Worm (Caenorhabditis elegans) whole organism, L4 larva: Measurements from ENCODE around the gene F47G3.1.

Experiments
- F26F4.8 ChIP-seq: fragments of 200-800 bp; sonication (Bioruptor generic); conservative IDR thresholded peaks from 2 replicates; pipeline ENCODE4 v1.3.6; 2022; ENCODE audit warnings: missing genetic modification characterization, missing compliant biosample characterization
- F44E2.7 ChIP-seq: fragments of 200-800 bp; sonication (Bioruptor generic); IDR thresholded peaks from 2 replicates; pipeline ENCODE4 v2.1.2; 2022; ENCODE audit warnings: missing genetic modification characterization, missing compliant biosample characterization
- T20F7.1 ChIP-seq: fragments of 200-800 bp; sonication (Bioruptor generic); optimal IDR thresholded peaks from 2 replicates; lab custom pipeline; 2018; ENCODE audit warnings: mild to moderate bottlenecking, missing genetic modification characterization, missing compliant biosample characterization
- T26A8.4 ChIP-seq: fragments of 200-800 bp; sonication (Bioruptor generic); IDR thresholded peaks from 2 replicates; pipeline ENCODE4 v1.3.6; 2022; ENCODE audit warnings: missing genetic modification characterization, missing compliant biosample characterization
- Y105C5A.15 ChIP-seq: fragments of 200-800 bp; sonication (Bioruptor generic); IDR thresholded peaks from 2 replicates; pipeline ENCODE4 v1.3.6; 2022; ENCODE audit warnings: missing genetic modification characterization, missing compliant biosample characterization
- Y75B8A.6 ChIP-seq: fragments of 200-800 bp; sonication (Bioruptor generic); IDR thresholded peaks from 2 replicates; pipeline ENCODE4 v1.3.6; 2022; ENCODE audit warnings: missing genetic modification reagents, missing genetic modification characterization, missing compliant biosample characterization
- ZK337.2 ChIP-seq: fragments of 200-800 bp; sonication (Bioruptor generic); IDR thresholded peaks from 2 replicates; pipeline ENCODE4 v1.3.6; 2022; ENCODE audit warnings: missing genetic modification reagents, missing genetic modification characterization, missing compliant biosample characterization
- aha-1 ChIP-seq: fragments of 150-350 bp; peaks from one replicate; lab custom pipeline; 2014; ENCODE audit warnings: missing biosample characterization, missing genetic modification characterization
- aly-2 ChIP-seq: sonication (generic microtip); optimal IDR thresholded peaks from 2 replicates; lab custom pipeline; 2018; ENCODE audit warnings: missing biosample characterization, missing genetic modification characterization
- arid-1 ChIP-seq: fragments of 200-800 bp; sonication (Bioruptor generic); conservative IDR thresholded peaks from 2 replicates; pipeline ENCODE4 v1.3.6; 2022; ENCODE audit warnings: missing genetic modification reagents, missing genetic modification characterization, missing compliant biosample characterization
- attf-4 ChIP-seq: sonication (generic microtip); optimal IDR thresholded peaks from 3 replicates; lab custom pipeline; 2017; ENCODE audit warnings: missing biosample characterization, missing genetic modification characterization
- ceh-20 ChIP-seq: fragments of 200-800 bp; sonication (Bioruptor generic); IDR thresholded peaks from 2 replicates; pipeline ENCODE4 v1.3.6; 2022; ENCODE audit warnings: missing genetic modification reagents, missing genetic modification characterization, missing compliant biosample characterization
- ceh-32 ChIP-seq: sonication (generic microtip); optimal IDR thresholded peaks from 2 replicates; lab custom pipeline; 2016; ENCODE audit warnings: mild to moderate bottlenecking, missing genetic modification characterization, missing compliant biosample characterization; ENCODE audit not compliant: poor library complexity
- ces-1 ChIP-seq: fragments of 150-350 bp; sonication (generic microtip); optimal IDR thresholded peaks from 4 replicates; lab custom pipeline; 2014; ENCODE audit warnings: missing biosample characterization, missing genetic modification reagents, missing genetic modification characterization
- daf-16 ChIP-seq, 3 experiments: sonication (generic microtip); optimal IDR thresholded peaks; 2 replicates each; lab custom pipeline; 2016 to 2017; ENCODE audit warnings: missing genetic modification characterization in 3 of 3, missing genetic modification reagents in 3 of 3, mild to moderate bottlenecking in 2 of 3, missing compliant biosample characterization in 2 of 3, missing biosample characterization in 1 of 3, moderate library complexity in 1 of 3
- daf-8 ChIP-seq: fragments of 200-800 bp; sonication (Bioruptor generic); IDR thresholded peaks from 2 replicates; pipeline ENCODE4 v1.3.6; 2022; ENCODE audit warnings: missing genetic modification characterization, missing compliant biosample characterization
- dpl-1 ChIP-seq: fragments of 150-350 bp; optimal IDR thresholded peaks from 2 replicates; lab custom pipeline; 2014; ENCODE audit warnings: missing biosample characterization, missing genetic modification reagents, missing genetic modification characterization
- dve-1 ChIP-seq: sonication (generic microtip); optimal IDR thresholded peaks from 2 replicates; lab custom pipeline; 2017; ENCODE audit warnings: antibody characterized with exemption, mild to moderate bottlenecking, missing genetic modification characterization, missing compliant biosample characterization; ENCODE audit not compliant: insufficient read depth
- egl-27 ChIP-seq: sonication (generic microtip); optimal IDR thresholded peaks from 3 replicates; lab custom pipeline; 2017; ENCODE audit warnings: missing biosample characterization, missing genetic modification reagents, missing genetic modification characterization
- hif-1 ChIP-seq, 2 experiments: sonication (generic microtip); optimal IDR thresholded peaks; 2 replicates each; lab custom pipeline; 2016 to 2017; ENCODE audit warnings: missing compliant biosample characterization in 2 of 2, missing genetic modification characterization in 2 of 2, missing genetic modification reagents in 2 of 2, missing genotype in 2 of 2, mild to moderate bottlenecking in 1 of 2
- hlh-11 ChIP-seq: fragments of 200-800 bp; sonication (Bioruptor generic); optimal IDR thresholded peaks from 2 replicates; lab custom pipeline; 2018; ENCODE audit warnings: mild to moderate bottlenecking, missing genetic modification characterization, missing compliant biosample characterization
- hlh-30 ChIP-seq: sonication (generic microtip); optimal IDR thresholded peaks from 2 replicates; lab custom pipeline; 2017; ENCODE audit warnings: antibody characterized with exemption, mild to moderate bottlenecking, missing genetic modification characterization, missing compliant biosample characterization; ENCODE audit not compliant: insufficient read depth
- lin-13 ChIP-seq: fragments of 150-350 bp; optimal IDR thresholded peaks from 2 replicates; lab custom pipeline; 2014; ENCODE audit warnings: missing biosample characterization, missing genetic modification reagents, missing genetic modification characterization
- lin-38 ChIP-seq: fragments of 200-800 bp; sonication (Bioruptor generic); IDR thresholded peaks from 2 replicates; pipeline ENCODE4 v1.3.6; 2022; ENCODE audit warnings: missing genetic modification reagents, missing genetic modification characterization, missing compliant biosample characterization
- lir-3 ChIP-seq: sonication (generic microtip); optimal IDR thresholded peaks from 2 replicates; lab custom pipeline; 2016; ENCODE audit warnings: mild to moderate bottlenecking, missing genetic modification characterization, missing compliant biosample characterization
- lsy-2 ChIP-seq, 2 experiments: fragments of 150-350 bp in 1 of 2; sonication (generic microtip) in 1 of 2; optimal IDR thresholded peaks; 2 replicates each; lab custom pipeline; 2014 to 2017; ENCODE audit warnings: missing biosample characterization in 2 of 2, missing genetic modification characterization in 2 of 2
- mdl-1 ChIP-seq, 2 experiments: fragments of 150-350 bp in 1 of 2; sonication (generic microtip) in 1 of 2; optimal IDR thresholded peaks; 2 replicates each; lab custom pipeline; 2014 to 2017; ENCODE audit warnings: missing biosample characterization in 2 of 2, missing genetic modification characterization in 2 of 2
- mdt-29 ChIP-seq: fragments of 200-800 bp; sonication (Bioruptor generic); IDR thresholded peaks from 2 replicates; pipeline ENCODE4 v1.3.6; 2022; ENCODE audit warnings: missing genetic modification reagents, missing genetic modification characterization, missing compliant biosample characterization
- mep-1 ChIP-seq: fragments of 150-350 bp; sonication (generic microtip); optimal IDR thresholded peaks from 3 replicates; lab custom pipeline; 2014; ENCODE audit warnings: missing biosample characterization, missing genetic modification characterization
- mes-2 ChIP-seq: sonication (generic microtip); optimal IDR thresholded peaks from 2 replicates; lab custom pipeline; 2016; ENCODE audit warnings: missing genotype, mild to moderate bottlenecking, missing genetic modification characterization, missing compliant biosample characterization; ENCODE audit not compliant: poor library complexity, severe bottlenecking
- mxl-2 ChIP-seq: fragments of 200-800 bp; sonication (Bioruptor generic); conservative IDR thresholded peaks from 2 replicates; pipeline ENCODE4 v1.3.6; 2022; ENCODE audit warnings: missing genetic modification reagents, missing genetic modification characterization, missing compliant biosample characterization
- nhr-237 ChIP-seq: sonication (generic microtip); optimal IDR thresholded peaks from 2 replicates; lab custom pipeline; 2017; ENCODE audit warnings: missing biosample characterization, missing genetic modification characterization
- nhr-28 ChIP-seq: fragments of 150-350 bp; optimal IDR thresholded peaks from 2 replicates; lab custom pipeline; 2014; ENCODE audit warnings: missing biosample characterization, missing genetic modification characterization
- nhr-48 ChIP-seq: sonication (generic microtip); optimal IDR thresholded peaks from 2 replicates; lab custom pipeline; 2016; ENCODE audit warnings: mild to moderate bottlenecking, missing genetic modification characterization, missing compliant biosample characterization
- nhr-6 ChIP-seq: fragments of 150-350 bp; optimal IDR thresholded peaks from 2 replicates; lab custom pipeline; 2014; ENCODE audit warnings: missing biosample characterization, missing genetic modification characterization
- pha-4 ChIP-seq, 2 experiments: fragments of 150-350 bp in 1 of 2; fragments of 200-800 bp in 1 of 2; sonication (Bioruptor generic) in 1 of 2; IDR thresholded peaks in 1 of 2; optimal IDR thresholded peaks in 1 of 2; 2 replicates each; pipeline versions ENCODE4 v1.3.6 to Lab custom; 2014 to 2022; ENCODE audit warnings: missing genetic modification characterization in 2 of 2, missing genetic modification reagents in 2 of 2, missing biosample characterization in 1 of 2, missing compliant biosample characterization in 1 of 2
- php-3 ChIP-seq: fragments of 200-800 bp; sonication (Bioruptor generic); IDR thresholded peaks from 2 replicates; pipeline ENCODE4 v1.3.6; 2022; ENCODE audit warnings: missing genetic modification reagents, missing genetic modification characterization, missing compliant biosample characterization
- pqm-1 ChIP-seq: sonication (generic microtip); optimal IDR thresholded peaks from 2 replicates; lab custom pipeline; 2017; ENCODE audit warnings: missing biosample characterization, missing genetic modification characterization
- rbr-2 ChIP-seq: sonication (generic microtip); optimal IDR thresholded peaks from 2 replicates; lab custom pipeline; 2016; ENCODE audit warnings: missing genotype, missing genetic modification characterization, missing compliant biosample characterization
- saeg-2 ChIP-seq: fragments of 200-800 bp; sonication (Bioruptor generic); IDR thresholded peaks from 2 replicates; pipeline ENCODE4 v1.3.6; 2022; ENCODE audit warnings: missing genetic modification reagents, missing genetic modification characterization, missing compliant biosample characterization
- unc-130 ChIP-seq: sonication (generic microtip); optimal IDR thresholded peaks from 2 replicates; lab custom pipeline; 2016; ENCODE audit warnings: missing genetic modification reagents, missing genetic modification characterization, missing compliant biosample characterization
- unc-39 ChIP-seq: sonication (generic microtip); optimal IDR thresholded peaks from 2 replicates; lab custom pipeline; 2017; ENCODE audit warnings: missing biosample characterization, missing genetic modification characterization
- vab-7 ChIP-seq: fragments of 200-800 bp; sonication (Bioruptor generic); IDR thresholded peaks from 2 replicates; pipeline ENCODE4 v1.3.6; 2022; ENCODE audit warnings: missing genetic modification reagents, missing genetic modification characterization, missing compliant biosample characterization
- zag-1 ChIP-seq: fragments of 150-350 bp; optimal IDR thresholded peaks from 2 replicates; lab custom pipeline; 2014; ENCODE audit warnings: missing biosample characterization, missing genetic modification characterization
- zfp-2 ChIP-seq: sonication (generic microtip); optimal IDR thresholded peaks from 2 replicates; lab custom pipeline; 2016; ENCODE audit warnings: mild to moderate bottlenecking, missing genetic modification characterization, missing compliant biosample characterization
- zip-2 ChIP-seq: fragments of 150-350 bp; optimal IDR thresholded peaks from 2 replicates; lab custom pipeline; 2014; ENCODE audit warnings: missing biosample characterization, missing genetic modification characterization
- ztf-11 ChIP-seq: fragments of 150-350 bp; optimal IDR thresholded peaks from 2 replicates; lab custom pipeline; 2014; ENCODE audit warnings: missing biosample characterization, missing genetic modification characterization

The F47G3.1 gene

DNA sequence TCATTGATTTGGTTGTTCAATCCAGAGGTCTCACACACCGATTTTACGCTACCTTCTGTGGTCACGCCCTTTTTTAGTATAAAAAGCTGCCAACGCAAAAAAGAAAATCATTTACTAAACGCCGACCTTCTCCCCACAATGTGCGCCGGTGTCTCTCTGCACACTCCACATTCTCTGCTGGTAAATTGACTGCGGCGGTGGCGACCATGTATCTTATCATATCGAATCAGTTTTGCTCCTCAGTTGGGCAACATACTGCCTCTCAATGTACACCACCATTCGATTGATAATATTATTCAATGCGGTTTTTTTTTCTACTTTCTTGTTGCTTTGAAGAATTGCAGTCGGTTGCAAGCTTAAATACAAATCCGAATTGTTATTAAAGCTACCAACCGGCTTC, 13.4 kb upstream of the F47G3.1 start (continued):
- TF ChIP-seq dve-1: peak; percentile 63
- TF ChIP-seq saeg-2 (GFP tag; lab: Robert Waterston, UW): no peak
- no peak for TF ChIP-seq nhr-237 (tag; lab: Kevin White, UChicago)
- TF ChIP-seq Y105C5A.15 (GFP tag; lab: Robert Waterston, UW): no peak
- TF ChIP-seq aly-2 (tag; lab: Kevin White, UChicago): no peak
- no peak for TF ChIP-seq unc-39 (tag; lab: Kevin White, UChicago)
- TF ChIP-seq aha-1 (tag; lab: Kevin White, UChicago): peak; percentile 79
- no peak for TF ChIP-seq T20F7.1 (GFP tag; lab: Kevin White, UChicago)
- peak; percentile 69 for TF ChIP-seq hlh-11 (tag; lab: Kevin White, UChicago)
- TF ChIP-seq mep-1 (tag; lab: Kevin White, UChicago): peak; percentile 35
- TF ChIP-seq zag-1 (tag; lab: Kevin White, UChicago): no peak
- no peak for TF ChIP-seq hif-1 (tag; optimal IDR thresholded peaks at IDR 0.05; lab: Kevin White, UChicago)
- no peak for TF ChIP-seq Y75B8A.6 (GFP tag; lab: Robert Waterston, UW)
- TF ChIP-seq lin-13 (GFP tag; lab: Kevin White, UChicago): peak; percentile 9
- TF ChIP-seq zip-2 (tag; lab: Kevin White, UChicago): no peak
- TF ChIP-seq mdt-29 (GFP tag; lab: Robert Waterston, UW): no peak
- no peak for TF ChIP-seq ces-1 (GFP tag; lab: Kevin White, UChicago)
- no peak for TF ChIP-seq ZK337.2
- no peak for TF ChIP-seq T26A8.4 (GFP tag; lab: Robert Waterston, UW)
- TF ChIP-seq lsy-2 (tag; optimal IDR thresholded peaks at IDR 0.05; lab: Kevin White, UChicago): no peak
- no peak for TF ChIP-seq php-3 (GFP tag; lab: Robert Waterston, UW)
- no peak for TF ChIP-seq ceh-32 (tag; lab: Kevin White, UChicago)
- TF ChIP-seq nhr-28: peak; percentile 65
- no peak for TF ChIP-seq dpl-1 (GFP tag; lab: Kevin White, UChicago)
- no peak for TF ChIP-seq ceh-20 (GFP tag; lab: Robert Waterston, UW)
- no peak for TF ChIP-seq unc-130 (GFP tag; lab: Kevin White, UChicago)
- TF ChIP-seq mxl-2 (GFP tag; lab: Robert Waterston, UW): no peak
- no peak for TF ChIP-seq daf-8 (GFP tag; lab: Robert Waterston, UW)

DNA sequence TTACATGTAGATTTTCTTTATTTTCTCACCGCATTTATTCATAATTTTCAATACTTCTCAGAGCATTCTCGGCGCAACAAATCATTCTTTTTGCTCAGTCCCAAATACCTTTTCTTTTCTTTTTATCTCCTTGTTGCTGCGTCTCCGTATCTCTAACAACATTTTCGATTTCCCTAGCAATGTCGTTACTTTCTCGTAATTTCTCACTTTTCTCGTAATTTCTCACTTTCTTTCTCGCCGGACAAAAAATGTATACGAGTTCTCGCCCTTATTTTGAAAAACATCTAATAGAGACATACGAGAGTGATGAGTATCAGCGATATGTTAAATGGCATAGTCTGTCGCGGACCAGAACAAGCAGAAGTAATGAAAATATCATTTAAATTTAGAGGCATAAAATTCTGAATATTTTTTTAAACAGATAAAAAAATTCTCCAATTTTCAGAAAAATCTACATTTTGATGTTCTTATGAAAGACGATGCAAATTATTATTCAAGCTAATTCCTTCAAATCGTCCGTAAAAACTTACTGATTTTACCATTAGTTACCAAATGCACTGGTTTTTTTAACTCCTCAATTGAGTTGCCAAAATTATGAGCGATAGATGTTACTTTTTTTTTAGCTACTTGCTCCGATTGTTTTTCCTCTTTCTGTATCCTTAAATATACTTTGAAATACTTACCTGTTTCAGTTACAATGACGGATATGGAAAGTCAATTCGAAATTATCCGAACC, 10.1 kb upstream of the F47G3.1 start, which contains the start of gene F47G3.3:
Gene F47G3.3 (plus strand): TSS at position 686 of the 736 bp plus-strand sequence.
- TF ChIP-seq mes-2 (tag; lab: Kevin White, UChicago): no peak
- no peak for TF ChIP-seq pqm-1
- TF ChIP-seq pha-4 (GFP tag; IDR thresholded peaks at IDR 0.05; lab: Robert Waterston, UW): no peak
- TF ChIP-seq pha-4 (tag; optimal IDR thresholded peaks at IDR 0.05; lab: Kevin White, UChicago): no peak
- TF ChIP-seq aha-1 (tag; lab: Kevin White, UChicago): peak; percentile 60
- TF ChIP-seq lin-38 (GFP tag; lab: Robert Waterston, UW): no peak
- no peak for TF ChIP-seq mdl-1 (tag; optimal IDR thresholded peaks at IDR 0.05; lab: Kevin White, UChicago)
- no peak for TF ChIP-seq php-3 (GFP tag; lab: Robert Waterston, UW)
- TF ChIP-seq zfp-2 (tag; lab: Kevin White, UChicago): no peak

DNA sequence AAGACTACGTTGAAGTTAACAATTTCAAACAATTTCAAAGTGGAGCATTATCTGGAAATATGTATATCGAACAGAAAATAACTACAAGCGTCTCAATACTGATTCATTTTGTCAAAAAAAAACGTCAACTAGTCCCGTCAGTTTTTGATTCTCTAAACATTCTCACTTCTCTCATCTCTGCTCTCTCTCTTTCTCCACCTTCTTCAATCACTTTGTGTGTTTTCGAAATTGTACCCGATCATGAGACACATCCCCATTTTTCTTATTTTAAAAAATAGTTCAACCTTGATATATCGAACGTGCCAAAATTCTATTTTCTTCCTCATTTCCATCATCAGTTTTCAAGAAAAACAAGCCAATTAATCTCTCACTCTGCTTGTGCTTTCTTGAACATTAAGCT, 4.7 kb upstream of the F47G3.1 start:
- TF ChIP-seq hlh-30: peak; percentile 36
- TF ChIP-seq nhr-48 (tag; lab: Kevin White, UChicago): no peak
- TF ChIP-seq T26A8.4 (GFP tag; lab: Robert Waterston, UW): no peak
- no peak for TF ChIP-seq ztf-11 (tag; lab: Kevin White, UChicago)
- TF ChIP-seq F44E2.7: no peak
- TF ChIP-seq rbr-2 (tag; lab: Kevin White, UChicago): no peak
- no peak for TF ChIP-seq arid-1 (GFP tag; lab: Robert Waterston, UW)
- no peak for TF ChIP-seq hif-1 (tag; optimal IDR thresholded peaks at IDR 0.05; lab: Kevin White, UChicago)
- no peak for TF ChIP-seq egl-27 (tag; lab: Kevin White, UChicago)
- peak in 1 of 2 experiments; percentile 4 for TF ChIP-seq daf-16 (GFP tag; optimal IDR thresholded peaks at IDR 0.05; lab: Kevin White, UChicago)
- TF ChIP-seq daf-16 (tag; optimal IDR thresholded peaks at IDR 0.05; lab: Kevin White, UChicago): no peak
- TF ChIP-seq nhr-6 (tag; lab: Kevin White, UChicago): no peak
- TF ChIP-seq lir-3 (tag; lab: Kevin White, UChicago): no peak
- TF ChIP-seq mdl-1 (tag; optimal IDR thresholded peaks at IDR 0.05; lab: Kevin White, UChicago): no peak
- no peak for TF ChIP-seq vab-7
- no peak for TF ChIP-seq F26F4.8 (GFP tag; lab: Robert Waterston, UW)
- TF ChIP-seq attf-4 (tag; lab: Kevin White, UChicago): no peak
